Worm (Caenorhabditis elegans): ENCODE measurements around the gene H13N06.7.

DNA sequence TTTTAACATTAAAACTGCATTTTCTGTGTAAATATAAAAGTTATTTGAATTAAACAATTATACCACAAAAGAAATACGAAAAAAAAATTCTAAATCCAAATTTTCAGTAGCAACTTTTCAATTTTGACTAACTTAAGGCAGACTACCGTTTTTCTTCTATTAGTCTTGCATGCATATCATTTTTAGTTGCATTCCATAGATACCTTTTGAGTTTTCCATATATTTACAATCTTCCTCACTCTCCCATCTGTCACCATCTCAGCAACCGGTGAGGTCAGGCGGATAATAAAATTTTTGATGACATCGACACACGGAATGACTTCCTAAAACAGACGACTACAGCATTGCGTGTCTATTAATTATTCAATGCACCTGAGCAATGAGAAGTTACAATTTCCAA, 24.2 kb upstream of the H13N06.7 start, which contains the start of gene gcy-36:
- TF ChIP-seq ztf-29 (GFP tag; IDR thresholded peaks at IDR 0.05) (no peak), flt-1 (GFP tag; IDR thresholded peaks at IDR 0.05) (no peak), ref-1 (GFP tag; conservative IDR thresholded peaks at IDR 0.05) (no peak), tab-1 (GFP tag; IDR thresholded peaks at IDR 0.05) (no peak), ztf-23 (GFP tag; IDR thresholded peaks at IDR 0.05) (no peak), T22C8.4 (GFP tag; IDR thresholded peaks at IDR 0.05) (no peak), klf-2 (GFP tag; conservative IDR thresholded peaks at IDR 0.05) (no peak), med-1 (GFP tag; optimal IDR thresholded peaks at IDR 0.05; ENCODE audit: insufficient read depth) (no peak)

Measured in whole organism, midembryonic.